Worm (Caenorhabditis elegans) whole organism, L4 larva: ENCODE results near the gene bath-3.
"Not testable (repeated sequence)": the region's sequence is repeated elsewhere in the genome, so short reads cannot be mapped to it uniquely, and the experiment has no call there.

Experiments used
- Y105C5A.15 ChIP-seq: fragments of 200-800 bp; sonication (Bioruptor generic); IDR thresholded peaks from 2 replicates; pipeline ENCODE4 v1.3.6; 2022; ENCODE audit warnings: missing genetic modification characterization, missing compliant biosample characterization
- Y48G9A.11 ChIP-seq: fragments of 200-800 bp; sonication (Bioruptor generic); IDR thresholded peaks from 2 replicates; pipeline ENCODE4 v1.3.6; 2022; ENCODE audit warnings: missing genetic modification reagents, missing genetic modification characterization, missing compliant biosample characterization
- ZK546.5 ChIP-seq, 2 experiments: sonication (generic microtip); optimal IDR thresholded peaks; 2 replicates each; lab custom pipeline; 2017; ENCODE audit warnings: missing biosample characterization in 2 of 2, missing genetic modification characterization in 2 of 2
- aha-1 ChIP-seq: fragments of 150-350 bp; peaks from one replicate; lab custom pipeline; 2014; ENCODE audit warnings: missing biosample characterization, missing genetic modification characterization
- ama-1 ChIP-seq: fragments of 150-350 bp; optimal IDR thresholded peaks from 2 replicates; lab custom pipeline; 2014; ENCODE audit warnings: inconsistent platforms, mixed read lengths
- attf-4 ChIP-seq: sonication (generic microtip); optimal IDR thresholded peaks from 3 replicates; lab custom pipeline; 2017; ENCODE audit warnings: missing biosample characterization, missing genetic modification characterization
- ceh-44 ChIP-seq: fragments of 200-800 bp; sonication (Bioruptor generic); IDR thresholded peaks from 2 replicates; pipeline ENCODE4 v1.3.6; 2022; ENCODE audit warnings: missing genetic modification reagents, missing genetic modification characterization, missing compliant biosample characterization
- daf-16 ChIP-seq, 3 experiments: sonication (generic microtip); optimal IDR thresholded peaks; 2 replicates each; lab custom pipeline; 2016 to 2017; ENCODE audit warnings: missing genetic modification characterization in 3 of 3, missing genetic modification reagents in 3 of 3, mild to moderate bottlenecking in 2 of 3, missing compliant biosample characterization in 2 of 3, missing biosample characterization in 1 of 3, moderate library complexity in 1 of 3
- dmd-6 ChIP-seq: fragments of 200-800 bp; sonication (Bioruptor generic); IDR thresholded peaks from 2 replicates; pipeline ENCODE4 v1.3.6; 2022; ENCODE audit warnings: missing genetic modification reagents, missing genetic modification characterization, missing compliant biosample characterization
- dpl-1 ChIP-seq: fragments of 150-350 bp; optimal IDR thresholded peaks from 2 replicates; lab custom pipeline; 2014; ENCODE audit warnings: missing biosample characterization, missing genetic modification reagents, missing genetic modification characterization
- fkh-10 ChIP-seq: fragments of 150-350 bp; optimal IDR thresholded peaks from 2 replicates; lab custom pipeline; 2014; ENCODE audit warnings: missing biosample characterization, missing genetic modification reagents, missing genetic modification characterization
- fos-1 ChIP-seq: fragments of 150-350 bp; optimal IDR thresholded peaks from 2 replicates; lab custom pipeline; 2014; ENCODE audit warnings: missing biosample characterization, missing genetic modification characterization
- hif-1 ChIP-seq, 2 experiments: sonication (generic microtip); optimal IDR thresholded peaks; 2 replicates each; lab custom pipeline; 2016 to 2017; ENCODE audit warnings: missing compliant biosample characterization in 2 of 2, missing genetic modification characterization in 2 of 2, missing genetic modification reagents in 2 of 2, missing genotype in 2 of 2, mild to moderate bottlenecking in 1 of 2
- lin-13 ChIP-seq: fragments of 150-350 bp; optimal IDR thresholded peaks from 2 replicates; lab custom pipeline; 2014; ENCODE audit warnings: missing biosample characterization, missing genetic modification reagents, missing genetic modification characterization
- lin-15B ChIP-seq: fragments of 150-350 bp; sonication (generic microtip); optimal IDR thresholded peaks from 3 replicates; lab custom pipeline; 2014; ENCODE audit warnings: missing biosample characterization, missing genetic modification characterization
- lin-38 ChIP-seq: fragments of 200-800 bp; sonication (Bioruptor generic); IDR thresholded peaks from 2 replicates; pipeline ENCODE4 v1.3.6; 2022; ENCODE audit warnings: missing genetic modification reagents, missing genetic modification characterization, missing compliant biosample characterization
- madf-5 ChIP-seq, 2 experiments: fragments of 200-800 bp; sonication (Bioruptor generic); IDR thresholded peaks; 2 replicates each; pipeline ENCODE4 v1.3.6; 2022; ENCODE audit warnings: missing compliant biosample characterization in 2 of 2, missing genetic modification characterization in 2 of 2
- madf-9 ChIP-seq: fragments of 200-800 bp; sonication (Bioruptor generic); conservative IDR thresholded peaks from 2 replicates; pipeline ENCODE4 v1.3.6; 2022; ENCODE audit warnings: missing genetic modification reagents, missing genetic modification characterization, missing compliant biosample characterization
- mxl-2 ChIP-seq: fragments of 200-800 bp; sonication (Bioruptor generic); conservative IDR thresholded peaks from 2 replicates; pipeline ENCODE4 v1.3.6; 2022; ENCODE audit warnings: missing genetic modification reagents, missing genetic modification characterization, missing compliant biosample characterization
- mxl-3 ChIP-seq: fragments of 200-800 bp; sonication (Bioruptor generic); optimal IDR thresholded peaks from 2 replicates; lab custom pipeline; 2018; ENCODE audit warnings: mild to moderate bottlenecking, missing genetic modification characterization, missing compliant biosample characterization
- nhr-102 ChIP-seq: sonication (generic microtip); optimal IDR thresholded peaks from 2 replicates; lab custom pipeline; 2016; ENCODE audit warnings: mild to moderate bottlenecking, missing genetic modification characterization, moderate library complexity, missing compliant biosample characterization
- nhr-28 ChIP-seq: fragments of 150-350 bp; optimal IDR thresholded peaks from 2 replicates; lab custom pipeline; 2014; ENCODE audit warnings: missing biosample characterization, missing genetic modification characterization
- sdz-12 ChIP-seq: fragments of 200-800 bp; sonication (Bioruptor generic); optimal IDR thresholded peaks from 2 replicates; lab custom pipeline; 2018; ENCODE audit warnings: mild to moderate bottlenecking, missing genetic modification characterization, missing compliant biosample characterization
- snpc-1.2 ChIP-seq: fragments of 200-800 bp; sonication (Bioruptor generic); IDR thresholded peaks from 2 replicates; pipeline ENCODE4 v1.3.6; 2022; ENCODE audit warnings: missing genetic modification reagents, missing genetic modification characterization, missing compliant biosample characterization
- spr-3 ChIP-seq: fragments of 200-800 bp; sonication (Bioruptor generic); optimal IDR thresholded peaks from 2 replicates; lab custom pipeline; 2018; ENCODE audit warnings: mild to moderate bottlenecking, missing genetic modification characterization, missing compliant biosample characterization
- unc-130 ChIP-seq: sonication (generic microtip); optimal IDR thresholded peaks from 2 replicates; lab custom pipeline; 2016; ENCODE audit warnings: missing genetic modification reagents, missing genetic modification characterization, missing compliant biosample characterization
- unc-62 ChIP-seq, 3 experiments: fragments of 150-350 bp in 1 of 3; sonication (generic microtip); optimal IDR thresholded peaks in 2 of 3; peaks in 1 of 3; 1 replicate in 1 of 3; 2 replicates in 2 of 3; lab custom pipeline; 2014 to 2017; ENCODE audit warnings: missing biosample characterization in 3 of 3, missing genetic modification characterization in 3 of 3, missing genetic modification reagents in 3 of 3, missing genotype in 1 of 3
- zfp-2 ChIP-seq: sonication (generic microtip); optimal IDR thresholded peaks from 2 replicates; lab custom pipeline; 2016; ENCODE audit warnings: mild to moderate bottlenecking, missing genetic modification characterization, missing compliant biosample characterization
- zip-2 ChIP-seq: fragments of 150-350 bp; optimal IDR thresholded peaks from 2 replicates; lab custom pipeline; 2014; ENCODE audit warnings: missing biosample characterization, missing genetic modification characterization

The bath-3 gene

DNA sequence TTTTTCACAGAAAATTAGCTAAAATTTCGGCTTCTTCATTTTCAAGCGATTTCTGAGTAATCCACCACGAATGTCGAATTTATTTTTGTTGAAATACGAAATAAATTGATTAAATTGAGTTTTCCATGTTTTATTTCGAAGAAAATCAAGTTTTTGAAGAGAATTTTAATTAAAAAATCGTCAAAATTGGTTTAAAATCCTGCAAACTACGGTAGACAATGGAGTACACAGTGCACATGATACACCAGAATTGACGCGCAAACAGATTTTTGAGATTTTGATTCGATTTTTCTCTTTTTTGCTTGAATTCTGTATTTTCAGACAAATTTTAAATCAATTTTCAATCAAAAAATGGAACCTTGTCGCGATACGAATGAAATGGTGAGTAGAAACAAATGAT is 3.0 kb upstream of the bath-3 start, which contains the start of gene F59H6.14 (continued):
- TF ChIP-seq Y48G9A.11 (GFP tag; lab: Robert Waterston, UW) = no peak
- no peak for TF ChIP-seq lin-15B (tag; lab: Kevin White, UChicago)
- TF ChIP-seq snpc-1.2 (GFP tag; lab: Robert Waterston, UW) = no peak
- no peak for TF ChIP-seq lin-13 (GFP tag; lab: Kevin White, UChicago)

ce11 chrII:2032282-2032681 is 2.0 kb upstream of the bath-3 start, which contains the start of gene btb-4:
TSS of gene btb-4 (plus strand) at chrII:2032316.
- TF ChIP-seq lin-38 (GFP tag; lab: Robert Waterston, UW) = peak; percentile 68
- peak; percentile 3 for TF ChIP-seq aha-1
- TF ChIP-seq dpl-1 (GFP tag; lab: Kevin White, UChicago) = peak; percentile 24

DNA sequence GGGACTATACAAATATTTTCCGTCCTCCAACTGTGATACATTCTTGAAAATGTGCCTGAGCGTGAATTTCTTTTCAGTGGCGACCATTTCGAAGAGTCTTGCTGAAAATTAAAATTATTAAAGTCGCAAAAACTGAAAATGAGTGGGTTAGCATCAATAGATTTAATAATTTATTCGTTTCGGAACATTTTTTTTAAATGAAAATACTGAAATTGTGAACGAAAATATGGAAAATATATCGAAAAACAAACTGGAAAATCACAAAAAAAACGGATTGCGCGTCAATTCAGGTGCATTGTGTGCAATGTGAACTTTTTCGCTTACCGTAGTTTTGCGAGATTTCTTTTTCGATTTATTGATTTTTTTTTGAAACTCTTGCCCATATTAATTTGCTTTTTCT is 1.6 kb upstream of the bath-3 start, which contains the start of gene bath-5:
bath-5 (minus strand) TSS at position 101 of the 400 bp plus-strand sequence.
- no peak for TF ChIP-seq attf-4 (tag; lab: Kevin White, UChicago)
- no peak for TF ChIP-seq snpc-1.2 (GFP tag; lab: Robert Waterston, UW)
- no peak for TF ChIP-seq spr-3 (GFP tag; lab: Kevin White, UChicago)
- no peak for TF ChIP-seq zip-2 (tag; lab: Kevin White, UChicago)
- TF ChIP-seq mxl-2 (GFP tag; lab: Robert Waterston, UW) = no peak
- TF ChIP-seq madf-5 (GFP tag; IDR thresholded peaks at IDR 0.05; lab: Robert Waterston, UW) = no peak
- TF ChIP-seq mxl-3 (GFP tag; lab: Kevin White, UChicago) = no peak
- TF ChIP-seq, all 104 proteins: peak for 0

ce11 chrII:2028712-2029111 is 1.6 kb downstream of the bath-3 start, which contains the start of gene bath-1:
TSS of gene bath-1 (minus strand) at chrII:2028812.
- TF ChIP-seq Y105C5A.15 (GFP tag; lab: Robert Waterston, UW) (no peak), unc-130 (GFP tag; lab: Kevin White, UChicago) (no peak), ZK546.5 (tag; optimal IDR thresholded peaks at IDR 0.05; lab: Kevin White, UChicago) (no peak), fos-1 (no peak), daf-16 (GFP tag; optimal IDR thresholded peaks at IDR 0.05; lab: Kevin White, UChicago) (no peak), daf-16 (tag; optimal IDR thresholded peaks at IDR 0.05; lab: Kevin White, UChicago) (no peak), fkh-10 (GFP tag; lab: Kevin White, UChicago) (no peak), zfp-2 (tag; lab: Kevin White, UChicago) (no peak), ama-1 (no peak), sdz-12 (GFP tag; lab: Kevin White, UChicago) (no peak), madf-9 (GFP tag; lab: Robert Waterston, UW) (no peak)
- TF ChIP-seq, all 104 proteins: peak for 0

DNA sequence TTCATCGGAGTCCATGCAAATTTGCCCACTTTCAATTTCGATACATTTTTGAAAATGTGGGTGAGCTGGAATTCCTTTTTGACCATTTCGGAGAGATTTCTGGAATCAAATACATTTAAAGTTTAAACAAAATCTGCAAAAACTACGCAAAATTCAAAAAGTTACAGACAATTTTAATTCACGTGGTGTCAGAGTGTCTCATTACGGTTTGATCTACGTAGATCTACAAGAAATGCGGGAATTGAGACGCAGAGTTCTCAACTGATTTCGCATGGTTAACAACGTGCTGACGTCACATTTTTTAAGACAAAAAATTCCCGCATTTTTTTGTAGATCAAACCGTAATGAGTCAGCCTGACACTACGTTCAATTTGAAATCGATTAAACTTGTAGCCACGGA is 3.7 kb downstream of the bath-3 start, which contains the start of gene bath-21:
bath-21 (minus strand) TSS at position 101 of the 400 bp plus-strand sequence.
- TF ChIP-seq dmd-6 (GFP tag; lab: Robert Waterston, UW) (no peak), unc-62 (GFP tag; optimal IDR thresholded peaks at IDR 0.05 in 1 of 2; lab: Kevin White, UChicago) (peak in 1 of 2 experiments; percentile 84), unc-62 (tag; optimal IDR thresholded peaks at IDR 0.05; lab: Kevin White, UChicago) (no peak), nhr-28 (tag; lab: Kevin White, UChicago) (no peak), nhr-102 (tag; lab: Kevin White, UChicago) (no peak), unc-130 (GFP tag; lab: Kevin White, UChicago) (no peak)
- TF ChIP-seq, all 104 proteins: peak for 1

DNA sequence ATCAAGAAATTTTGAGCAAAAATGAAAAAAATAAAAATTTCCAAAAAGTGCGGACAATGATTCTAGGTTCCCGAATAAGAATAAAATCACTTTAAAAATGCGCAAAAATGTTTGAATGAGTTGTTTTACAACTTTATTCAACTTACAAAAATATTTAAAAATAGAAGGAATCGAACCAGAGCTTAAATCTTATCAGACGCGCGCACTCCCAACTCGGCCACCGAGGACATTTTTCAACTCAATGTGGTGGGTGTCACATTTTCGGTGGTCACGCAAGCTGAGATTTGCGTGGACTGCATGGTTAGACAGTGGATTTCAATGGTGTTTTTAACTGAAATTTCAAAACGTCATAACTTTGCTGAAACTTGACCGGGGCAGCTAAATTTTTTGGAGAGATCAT is 5.6 kb downstream of the bath-3 start:
- TF ChIP-seq madf-5 (GFP tag; IDR thresholded peaks at IDR 0.05; lab: Robert Waterston, UW) = 0 out of 4 replicates have a peak, but pooled peaks of 1 of the 2 experiments have one; percentile 15

ce11 chrII:2023514-2023913 is 6.8 kb downstream of the bath-3 start, which contains the start of gene cya-2:
TSS of gene cya-2 (minus strand) at chrII:2023614.
- not testable (repeated sequence) for TF ChIP-seq ceh-44 (GFP tag; lab: Robert Waterston, UW); daf-16 (GFP tag; optimal IDR thresholded peaks at IDR 0.05; lab: Kevin White, UChicago); daf-16 (tag; optimal IDR thresholded peaks at IDR 0.05; lab: Kevin White, UChicago); hif-1 (tag; optimal IDR thresholded peaks at IDR 0.05; lab: Kevin White, UChicago)
